Worm (Caenorhabditis elegans): ENCODE measurements around the gene F41C6.4.

DNA sequence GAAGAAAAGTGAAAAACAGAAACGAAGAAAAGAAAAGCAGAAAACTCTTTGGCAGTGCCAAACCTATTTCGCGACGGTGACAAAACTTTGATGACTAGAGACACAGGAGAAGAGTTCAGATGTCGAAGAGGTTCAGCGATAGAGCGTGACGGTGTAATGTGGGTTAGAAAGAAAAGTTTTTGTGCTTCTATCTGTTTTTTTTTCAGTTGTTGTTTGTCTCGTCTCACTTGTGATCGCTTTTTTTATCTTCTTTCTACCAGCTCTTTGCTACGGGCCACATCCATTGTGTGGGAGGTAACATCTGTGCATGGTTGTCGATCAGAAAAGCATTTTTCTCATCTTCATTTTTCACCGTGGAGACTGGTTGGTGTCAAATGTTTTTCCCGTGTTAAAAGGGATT lies 48.8 kb downstream of the F41C6.4 start, which contains the start of gene F41B4.1:
- TF ChIP-seq ttx-3 (tag; optimal IDR thresholded peaks at IDR 0.05) (no peak), nhr-11 (tag; optimal IDR thresholded peaks at IDR 0.05) (no peak), fkh-10 (GFP tag; optimal IDR thresholded peaks at IDR 0.05) (no peak), hlh-13 (GFP tag; optimal IDR thresholded peaks at IDR 0.05) (no peak), elt-4 (tag; optimal IDR thresholded peaks at IDR 0.05) (no peak), hlh-8 (tag; optimal IDR thresholded peaks at IDR 0.05) (no peak), K02D7.2 (tag; optimal IDR thresholded peaks at IDR 0.05) (no peak), hlh-30 (tag; optimal IDR thresholded peaks at IDR 0.05; ENCODE audit: insufficient read depth) (no peak), hlh-6 (tag; optimal IDR thresholded peaks at IDR 0.05) (no peak), ama-1 (optimal IDR thresholded peaks at IDR 0.05) (no peak), gmeb-2 (tag; optimal IDR thresholded peaks at IDR 0.05) (no peak), lin-11 (tag; optimal IDR thresholded peaks at IDR 0.05) (no peak), eyg-1 (tag; optimal IDR thresholded peaks at IDR 0.05) (no peak), pqm-1 (tag; optimal IDR thresholded peaks at IDR 0.05) (no peak)

All from whole organism, late embryonic.